Worm (Caenorhabditis elegans) whole organism, L2 larva: ENCODE data around the gene srd-34.

Experiments used
- R02D3.7 ChIP-seq: fragments of 150-350 bp; optimal IDR thresholded peaks from 2 replicates; lab custom pipeline; 2014; ENCODE audit warnings: missing biosample characterization, missing genetic modification characterization
- alr-1 ChIP-seq: fragments of 150-350 bp; optimal IDR thresholded peaks from 2 replicates; lab custom pipeline; 2014; ENCODE audit warnings: missing biosample characterization, missing genetic modification characterization
- aly-2 ChIP-seq: fragments of 150-350 bp; optimal IDR thresholded peaks from 2 replicates; lab custom pipeline; 2014; ENCODE audit warnings: missing biosample characterization, missing genetic modification characterization
- ama-1 ChIP-seq: fragments of 150-350 bp; optimal IDR thresholded peaks from 2 replicates; lab custom pipeline; 2018; ENCODE audit warnings: inconsistent platforms
- blmp-1 ChIP-seq: sonication (generic microtip); optimal IDR thresholded peaks from 2 replicates; lab custom pipeline; 2017; ENCODE audit warnings: missing genetic modification characterization, mild to moderate bottlenecking, missing compliant biosample characterization, antibody characterized with exemption, moderate library complexity; ENCODE audit not compliant: insufficient read depth
- ceh-16 ChIP-seq: fragments of 150-350 bp; optimal IDR thresholded peaks from 2 replicates; lab custom pipeline; 2014; ENCODE audit warnings: missing biosample characterization, missing genetic modification characterization
- crh-2 ChIP-seq: sonication (generic microtip); optimal IDR thresholded peaks from 2 replicates; lab custom pipeline; 2017; ENCODE audit warnings: missing biosample characterization, missing genetic modification characterization
- egl-27 ChIP-seq: sonication (generic microtip); optimal IDR thresholded peaks from 3 replicates; lab custom pipeline; 2017; ENCODE audit warnings: missing biosample characterization, missing genetic modification reagents, missing genetic modification characterization
- fos-1 ChIP-seq: fragments of 150-350 bp; optimal IDR thresholded peaks from 2 replicates; lab custom pipeline; 2014; ENCODE audit warnings: missing biosample characterization, missing genetic modification characterization
- lin-13 ChIP-seq: fragments of 150-350 bp; optimal IDR thresholded peaks from 2 replicates; lab custom pipeline; 2014; ENCODE audit warnings: missing biosample characterization, missing genetic modification reagents, missing genetic modification characterization
- lin-39 ChIP-seq: fragments of 150-350 bp; optimal IDR thresholded peaks from 2 replicates; lab custom pipeline; 2014; ENCODE audit warnings: missing biosample characterization, missing genetic modification reagents, missing genetic modification characterization
- lsy-2 ChIP-seq, 2 experiments: fragments of 150-350 bp in 1 of 2; sonication (generic microtip) in 1 of 2; optimal IDR thresholded peaks; 2 replicates each; lab custom pipeline; 2014 to 2017; ENCODE audit warnings: missing biosample characterization in 2 of 2, missing genetic modification characterization in 2 of 2
- mab-5 ChIP-seq: fragments of 150-350 bp; optimal IDR thresholded peaks from 2 replicates; lab custom pipeline; 2014; ENCODE audit warnings: missing biosample characterization, missing genetic modification characterization
- mbf-1 ChIP-seq: sonication (generic microtip); optimal IDR thresholded peaks from 2 replicates; lab custom pipeline; 2017; ENCODE audit warnings: missing biosample characterization, missing genetic modification characterization
- mdl-1 ChIP-seq, 2 experiments: fragments of 150-350 bp in 1 of 2; sonication (generic microtip) in 1 of 2; optimal IDR thresholded peaks; 2 replicates each; lab custom pipeline; 2017; ENCODE audit warnings: missing biosample characterization in 2 of 2, missing genetic modification characterization in 2 of 2
- nhr-10 ChIP-seq: sonication (generic microtip); optimal IDR thresholded peaks from 2 replicates; lab custom pipeline; 2017; ENCODE audit warnings: missing biosample characterization, missing genetic modification characterization
- nhr-11 ChIP-seq: fragments of 150-350 bp; optimal IDR thresholded peaks from 2 replicates; lab custom pipeline; 2014; ENCODE audit warnings: missing biosample characterization, missing genetic modification characterization
- nhr-129 ChIP-seq: fragments of 150-350 bp; optimal IDR thresholded peaks from 2 replicates; lab custom pipeline; 2014; ENCODE audit warnings: missing biosample characterization, missing genetic modification characterization
- nhr-21 ChIP-seq: fragments of 150-350 bp; optimal IDR thresholded peaks from 2 replicates; lab custom pipeline; 2014; ENCODE audit warnings: missing biosample characterization, missing genetic modification characterization
- nhr-23 ChIP-seq: fragments of 150-350 bp; optimal IDR thresholded peaks from 2 replicates; lab custom pipeline; 2014; ENCODE audit warnings: missing biosample characterization, missing genetic modification reagents, missing genetic modification characterization
- nhr-25 ChIP-seq: fragments of 150-350 bp; sonication (generic microtip); optimal IDR thresholded peaks from 3 replicates; lab custom pipeline; 2014; ENCODE audit warnings: missing biosample characterization, missing genetic modification characterization
- nhr-6 ChIP-seq: fragments of 150-350 bp; optimal IDR thresholded peaks from 2 replicates; lab custom pipeline; 2014; ENCODE audit warnings: missing biosample characterization, missing genetic modification characterization
- nhr-77 ChIP-seq: fragments of 150-350 bp; optimal IDR thresholded peaks from 2 replicates; lab custom pipeline; 2014; ENCODE audit warnings: missing biosample characterization, missing genetic modification characterization
- peb-1 ChIP-seq: fragments of 150-350 bp; optimal IDR thresholded peaks from 2 replicates; lab custom pipeline; 2014; ENCODE audit warnings: missing biosample characterization, missing genetic modification characterization
- sem-4 ChIP-seq: fragments of 150-350 bp; optimal IDR thresholded peaks from 2 replicates; lab custom pipeline; 2014; ENCODE audit warnings: missing biosample characterization, missing genetic modification reagents, missing genetic modification characterization
- skn-1 ChIP-seq: sonication (generic microtip); optimal IDR thresholded peaks from 2 replicates; lab custom pipeline; 2017; ENCODE audit warnings: missing biosample characterization, missing genetic modification characterization
- sma-3 ChIP-seq: sonication (generic microtip); optimal IDR thresholded peaks from 2 replicates; lab custom pipeline; 2016; ENCODE audit warnings: missing genetic modification reagents, missing genetic modification characterization, missing compliant biosample characterization
- sma-9 ChIP-seq, 2 experiments: fragments of 150-350 bp in 1 of 2; sonication (generic microtip) in 1 of 2; optimal IDR thresholded peaks; 2 replicates each; lab custom pipeline; 2014 to 2016; ENCODE audit warnings: missing genetic modification characterization in 2 of 2, mild to moderate bottlenecking in 1 of 2, missing biosample characterization in 1 of 2, missing compliant biosample characterization in 1 of 2, missing genetic modification reagents in 1 of 2, moderate library complexity in 1 of 2
- unc-39 ChIP-seq: fragments of 150-350 bp; optimal IDR thresholded peaks from 2 replicates; lab custom pipeline; 2014; ENCODE audit warnings: missing biosample characterization, missing genetic modification characterization
- unc-55 ChIP-seq: fragments of 150-350 bp; sonication (generic microtip); optimal IDR thresholded peaks from 3 replicates; lab custom pipeline; 2014; ENCODE audit warnings: missing biosample characterization, missing genetic modification reagents, missing genetic modification characterization
- unc-62 ChIP-seq: fragments of 150-350 bp; optimal IDR thresholded peaks from 2 replicates; lab custom pipeline; 2014; ENCODE audit warnings: missing biosample characterization, missing genetic modification reagents, missing genetic modification characterization
- ztf-11 ChIP-seq: sonication (generic microtip); optimal IDR thresholded peaks from 2 replicates; lab custom pipeline; 2017; ENCODE audit warnings: missing biosample characterization, missing genetic modification characterization
- ztf-4 ChIP-seq: fragments of 150-350 bp; optimal IDR thresholded peaks from 2 replicates; lab custom pipeline; 2014; ENCODE audit warnings: missing biosample characterization, missing genetic modification characterization

The srd-34 gene

ce11 chrV:10516702-10517101, 32.2 kb downstream of the srd-34 start:
- TF ChIP-seq ztf-4 (tag; lab: Kevin White, UChicago): no peak
- no peak for TF ChIP-seq nhr-10
- TF ChIP-seq fos-1 (tag; lab: Kevin White, UChicago): no peak
- no peak for TF ChIP-seq nhr-23
- TF ChIP-seq nhr-21 (tag; lab: Kevin White, UChicago): no peak
- no peak for TF ChIP-seq ztf-11 (tag; lab: Kevin White, UChicago)
- TF ChIP-seq ama-1 (lab: Kevin White, UChicago): no peak
- TF ChIP-seq sem-4: no peak
- no peak for TF ChIP-seq crh-2 (tag; lab: Kevin White, UChicago)
- TF ChIP-seq lsy-2 (tag; optimal IDR thresholded peaks at IDR 0.05; lab: Kevin White, UChicago): no peak
- TF ChIP-seq unc-62 (GFP tag; lab: Kevin White, UChicago): no peak
- no peak for TF ChIP-seq lin-13 (GFP tag; lab: Kevin White, UChicago)
- no peak for TF ChIP-seq aly-2 (tag; lab: Kevin White, UChicago)
- no peak for TF ChIP-seq sma-3 (GFP tag; lab: Kevin White, UChicago)
- no peak for TF ChIP-seq ceh-16 (tag; lab: Kevin White, UChicago)

- TF ChIP-seq ama-1 (lab: Kevin White, UChicago) (no peak), R02D3.7 (no peak), lin-39 (tag; lab: Kevin White, UChicago) (no peak), blmp-1 (tag; lab: Kevin White, UChicago) (no peak), nhr-10 (no peak), nhr-77 (tag; lab: Kevin White, UChicago) (no peak), sem-4 (no peak), peb-1 (tag; lab: Kevin White, UChicago) (no peak)
Measured at ce11 chrV:10514271-10514670, 34.6 kb downstream of the srd-34 start, which contains the start of gene dmsr-8. Gene dmsr-8 (minus strand): TSS chrV:10514371.

- TF ChIP-seq nhr-129 (tag; lab: Kevin White, UChicago): peak; percentile 99
- TF ChIP-seq mdl-1 (tag; optimal IDR thresholded peaks at IDR 0.05; lab: Kevin White, UChicago): no peak
- TF ChIP-seq nhr-25 (tag; lab: Kevin White, UChicago): peak; percentile 34
Measured at ce11 chrV:10508855-10509254, 40.0 kb downstream of the srd-34 start, which contains the start of gene C35A5.6. Gene C35A5.6 (plus strand): TSS chrV:10509137.

- TF ChIP-seq nhr-21 (tag; lab: Kevin White, UChicago) (no peak), unc-39 (no peak), aly-2 (tag; lab: Kevin White, UChicago) (no peak), alr-1 (tag; lab: Kevin White, UChicago) (no peak), lsy-2 (tag; optimal IDR thresholded peaks at IDR 0.05; lab: Kevin White, UChicago) (no peak), nhr-11 (tag; lab: Kevin White, UChicago) (no peak), nhr-6 (tag; lab: Kevin White, UChicago) (no peak), lin-13 (GFP tag; lab: Kevin White, UChicago) (no peak), egl-27 (tag; lab: Kevin White, UChicago) (no peak), unc-62 (GFP tag; lab: Kevin White, UChicago) (no peak), ztf-11 (tag; lab: Kevin White, UChicago) (no peak), blmp-1 (tag; lab: Kevin White, UChicago) (no peak), skn-1 (tag; lab: Kevin White, UChicago) (no peak)
Measured at ce11 chrV:10505553-10505952, 43.3 kb downstream of the srd-34 start, which contains the start of gene C35A5.5. Gene C35A5.5 (plus strand): TSS chrV:10505853.

ce11 chrV:10503893-10504292, 45.0 kb downstream of the srd-34 start, which contains the start of gene C35A5.10:
Gene C35A5.10 (plus strand): TSS chrV:10504193.
- no peak for TF ChIP-seq sem-4
- TF ChIP-seq mab-5: no peak
- TF ChIP-seq sma-9 (GFP tag; optimal IDR thresholded peaks at IDR 0.05; lab: Kevin White, UChicago): no peak
- no peak for TF ChIP-seq sma-9 (tag; optimal IDR thresholded peaks at IDR 0.05; lab: Kevin White, UChicago)
- no peak for TF ChIP-seq unc-39
- TF ChIP-seq mbf-1 (tag; lab: Kevin White, UChicago): no peak
- TF ChIP-seq skn-1 (tag; lab: Kevin White, UChicago): no peak
- no peak for TF ChIP-seq unc-55
- no peak for TF ChIP-seq aly-2 (tag; lab: Kevin White, UChicago)
- TF ChIP-seq blmp-1 (tag; lab: Kevin White, UChicago): no peak
- TF ChIP-seq lin-39 (tag; lab: Kevin White, UChicago): no peak
